Worm (Caenorhabditis elegans) whole organism, mixed stage, embryonic: ENCODE results near the gene snu-13.

Experiments used
- bed-3 ChIP-seq: fragments of 200-800 bp; sonication (Bioruptor generic); optimal IDR thresholded peaks from 3 replicates; lab custom pipeline; 2018; ENCODE audit warnings: mild to moderate bottlenecking, missing genetic modification characterization, moderate library complexity, missing compliant biosample characterization
- blmp-1 ChIP-seq: fragments of 150-350 bp; optimal IDR thresholded peaks from 2 replicates; lab custom pipeline; 2014; ENCODE audit warnings: missing biosample characterization, missing genetic modification characterization
- ceh-39 ChIP-seq: fragments of 150-350 bp; optimal IDR thresholded peaks from 2 replicates; lab custom pipeline; 2014; ENCODE audit warnings: missing biosample characterization, missing genetic modification characterization
- ceh-43 ChIP-seq: fragments of 200-800 bp; sonication (Bioruptor generic); optimal IDR thresholded peaks from 2 replicates; lab custom pipeline; 2018; ENCODE audit warnings: mild to moderate bottlenecking, missing genetic modification characterization, moderate library complexity, missing compliant biosample characterization
- ceh-83 ChIP-seq: fragments of 200-800 bp; sonication (Bioruptor generic); optimal IDR thresholded peaks from 2 replicates; lab custom pipeline; 2018; ENCODE audit warnings: mild to moderate bottlenecking, missing genetic modification characterization, missing compliant biosample characterization
- ces-1 ChIP-seq: fragments of 150-350 bp; optimal IDR thresholded peaks from 2 replicates; lab custom pipeline; 2014; ENCODE audit warnings: missing biosample characterization, missing genetic modification reagents, missing genetic modification characterization
- elt-1 ChIP-seq: sonication (generic microtip); optimal IDR thresholded peaks from 2 replicates; lab custom pipeline; 2017; ENCODE audit warnings: missing genetic modification characterization, mild to moderate bottlenecking, missing compliant biosample characterization, antibody characterized with exemption, moderate library complexity, borderline replicate concordance; ENCODE audit not compliant: insufficient read depth
- elt-3 ChIP-seq: fragments of 150-350 bp; optimal IDR thresholded peaks from 2 replicates; lab custom pipeline; 2014; ENCODE audit warnings: missing biosample characterization, missing genetic modification characterization
- flh-1 ChIP-seq: fragments of 200-800 bp; sonication (Bioruptor generic); optimal IDR thresholded peaks from 2 replicates; lab custom pipeline; 2018; ENCODE audit warnings: mild to moderate bottlenecking, missing genetic modification characterization, moderate library complexity, missing compliant biosample characterization
- ham-2 ChIP-seq: fragments of 200-800 bp; sonication (Bioruptor generic); optimal IDR thresholded peaks from 2 replicates; lab custom pipeline; 2018; ENCODE audit warnings: mild to moderate bottlenecking, missing genetic modification characterization, missing compliant biosample characterization
- lin-13 ChIP-seq: fragments of 150-350 bp; optimal IDR thresholded peaks from 2 replicates; lab custom pipeline; 2014; ENCODE audit warnings: missing biosample characterization, missing genetic modification characterization
- lin-32 ChIP-seq: fragments of 200-800 bp; sonication (Bioruptor generic); optimal IDR thresholded peaks from 2 replicates; lab custom pipeline; 2018; ENCODE audit warnings: mild to moderate bottlenecking, missing genetic modification characterization, missing compliant biosample characterization
- lsy-2 ChIP-seq: fragments of 150-350 bp; optimal IDR thresholded peaks from 2 replicates; lab custom pipeline; 2014; ENCODE audit warnings: missing biosample characterization, missing genetic modification characterization
- mab-5 ChIP-seq: fragments of 150-350 bp; optimal IDR thresholded peaks from 2 replicates; lab custom pipeline; 2014; ENCODE audit warnings: missing biosample characterization, missing genetic modification characterization
- mep-1 ChIP-seq: fragments of 150-350 bp; optimal IDR thresholded peaks from 2 replicates; lab custom pipeline; 2017; ENCODE audit warnings: missing biosample characterization, missing genetic modification reagents, missing genetic modification characterization, inconsistent platforms
- mls-2 ChIP-seq: sonication (generic microtip); optimal IDR thresholded peaks from 2 replicates; lab custom pipeline; 2016; ENCODE audit warnings: mild to moderate bottlenecking, missing genetic modification characterization, moderate library complexity, missing compliant biosample characterization
- nhr-12 ChIP-seq: fragments of 150-350 bp; optimal IDR thresholded peaks from 2 replicates; lab custom pipeline; 2014; ENCODE audit warnings: missing biosample characterization, missing genetic modification characterization
- nhr-2 ChIP-seq: fragments of 150-350 bp; optimal IDR thresholded peaks from 2 replicates; lab custom pipeline; 2014; ENCODE audit warnings: missing biosample characterization, missing genetic modification characterization
- nhr-237 ChIP-seq: fragments of 150-350 bp; optimal IDR thresholded peaks from 2 replicates; lab custom pipeline; 2014; ENCODE audit warnings: missing biosample characterization, missing genetic modification characterization
- nhr-28 ChIP-seq: fragments of 150-350 bp; optimal IDR thresholded peaks from 2 replicates; lab custom pipeline; 2014; ENCODE audit warnings: missing biosample characterization, missing genetic modification characterization
- nhr-76 ChIP-seq: sonication (generic microtip); optimal IDR thresholded peaks from 2 replicates; lab custom pipeline; 2017; ENCODE audit warnings: missing biosample characterization, missing genetic modification characterization
- pha-4 ChIP-seq: fragments of 150-350 bp; optimal IDR thresholded peaks from 2 replicates; lab custom pipeline; 2018; ENCODE audit warnings: missing biosample characterization, missing genetic modification reagents, missing genetic modification characterization
- sem-2 ChIP-seq: fragments of 200-800 bp; sonication (Bioruptor generic); optimal IDR thresholded peaks from 2 replicates; lab custom pipeline; 2018; ENCODE audit warnings: mild to moderate bottlenecking, missing genetic modification characterization, missing compliant biosample characterization
- sptf-1 ChIP-seq: sonication (generic microtip); optimal IDR thresholded peaks from 2 replicates; lab custom pipeline; 2017; ENCODE audit warnings: mild to moderate bottlenecking, missing genetic modification characterization, moderate library complexity, missing compliant biosample characterization
- tbx-8 ChIP-seq: fragments of 200-800 bp; sonication (Bioruptor generic); optimal IDR thresholded peaks from 2 replicates; lab custom pipeline; 2018; ENCODE audit warnings: mild to moderate bottlenecking, missing genetic modification characterization, moderate library complexity, missing compliant biosample characterization
- unc-39 ChIP-seq: fragments of 150-350 bp; optimal IDR thresholded peaks from 2 replicates; lab custom pipeline; 2014; ENCODE audit warnings: missing biosample characterization, missing genetic modification characterization
- unc-62 ChIP-seq: fragments of 150-350 bp; optimal IDR thresholded peaks from 2 replicates; lab custom pipeline; 2014; ENCODE audit warnings: missing biosample characterization, missing genetic modification reagents, missing genetic modification characterization
- zip-8 ChIP-seq: fragments of 150-350 bp; optimal IDR thresholded peaks from 2 replicates; lab custom pipeline; 2014; ENCODE audit warnings: missing biosample characterization, missing genetic modification characterization
- ztf-11 ChIP-seq: fragments of 150-350 bp; optimal IDR thresholded peaks from 2 replicates; lab custom pipeline; 2014; ENCODE audit warnings: missing biosample characterization, missing genetic modification characterization

The snu-13 gene

DNA sequence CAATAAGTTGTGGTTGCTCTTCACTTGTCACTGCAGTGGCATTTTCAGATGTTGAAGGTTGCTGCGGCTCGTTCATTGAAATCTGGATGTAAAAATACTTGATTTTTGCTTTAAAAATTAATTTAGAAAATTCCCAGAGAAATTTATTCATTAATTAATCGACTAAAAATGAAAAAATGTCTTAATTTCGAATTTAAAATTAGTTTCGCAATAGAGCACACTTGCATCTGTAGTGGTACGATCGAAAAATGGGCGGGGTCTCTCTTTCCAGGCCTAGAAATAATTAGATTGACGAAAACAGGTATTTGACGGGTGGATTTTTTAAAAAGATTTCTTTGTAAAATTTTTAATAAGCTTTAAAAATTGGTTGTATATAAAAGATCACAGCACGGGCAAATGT lies 4.3 kb upstream of the snu-13 start, which contains the start of gene D2089.8:
D2089.8 (minus strand) TSS at position 84 of the 400 bp plus-strand sequence.
- peak; percentile 51 for TF ChIP-seq ceh-39 (tag; lab: Kevin White, UChicago)
- TF ChIP-seq tbx-8 (GFP tag; lab: Kevin White, UChicago) = no peak
- peak; percentile 43 for TF ChIP-seq ces-1 (GFP tag; lab: Kevin White, UChicago)

DNA sequence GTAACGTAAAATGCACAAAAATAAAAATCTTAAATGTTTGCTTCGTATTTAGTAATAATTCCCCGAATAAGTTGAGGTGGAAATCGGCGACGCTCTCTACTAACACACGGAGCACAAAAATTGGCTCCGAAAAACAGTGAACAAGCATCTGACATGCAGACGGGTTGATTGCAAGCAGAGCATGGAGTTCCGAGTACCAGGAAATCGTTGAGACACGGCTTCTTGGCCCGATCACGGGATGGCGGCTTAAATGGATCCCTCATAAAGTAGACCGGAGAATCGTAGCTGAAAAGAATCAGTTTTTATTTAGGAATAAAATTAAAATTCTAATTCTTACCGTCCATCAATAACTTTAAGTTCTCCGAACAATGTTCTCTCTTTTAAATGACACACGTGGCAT lies 3.9 kb upstream of the snu-13 start:
- no peak for TF ChIP-seq lsy-2
- TF ChIP-seq elt-3 (tag; lab: Kevin White, UChicago) = no peak
- TF ChIP-seq ceh-83 (GFP tag; lab: Kevin White, UChicago) = peak; percentile 15

DNA sequence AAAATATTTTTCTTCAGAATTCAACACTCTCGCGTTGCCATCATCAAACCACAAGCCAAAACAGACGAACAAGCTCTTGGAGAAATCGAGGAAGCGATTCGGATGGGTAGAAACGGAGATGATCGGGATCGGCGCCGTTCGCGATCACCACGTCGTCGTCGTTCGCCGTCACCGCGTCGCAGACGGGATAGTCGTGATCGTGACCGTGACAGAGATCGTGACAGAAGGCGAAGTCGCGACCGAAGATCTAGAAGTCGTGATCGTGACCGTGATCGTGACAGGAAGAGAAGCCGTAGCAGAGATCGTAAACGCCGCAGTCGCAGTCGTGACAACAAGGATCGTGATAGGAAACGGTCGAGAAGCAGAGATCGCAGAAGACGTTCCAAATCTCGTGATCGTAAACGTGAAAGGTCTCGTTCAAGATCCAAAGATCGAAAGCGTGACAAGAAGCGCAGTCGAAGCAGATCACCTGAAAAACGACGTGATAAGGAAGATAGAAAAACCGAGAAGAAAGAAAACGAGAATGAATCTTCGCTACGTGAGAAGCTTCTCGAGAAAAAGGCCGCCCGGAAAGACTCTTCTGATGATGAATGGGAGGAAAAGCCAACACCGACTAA lies 3.1 kb upstream of the snu-13 start:
- no peak for TF ChIP-seq sem-2 (GFP tag; lab: Kevin White, UChicago)
- TF ChIP-seq mep-1 (tag; lab: Kevin White, UChicago) = no peak
- no peak for TF ChIP-seq sptf-1 (tag; lab: Kevin White, UChicago)

DNA sequence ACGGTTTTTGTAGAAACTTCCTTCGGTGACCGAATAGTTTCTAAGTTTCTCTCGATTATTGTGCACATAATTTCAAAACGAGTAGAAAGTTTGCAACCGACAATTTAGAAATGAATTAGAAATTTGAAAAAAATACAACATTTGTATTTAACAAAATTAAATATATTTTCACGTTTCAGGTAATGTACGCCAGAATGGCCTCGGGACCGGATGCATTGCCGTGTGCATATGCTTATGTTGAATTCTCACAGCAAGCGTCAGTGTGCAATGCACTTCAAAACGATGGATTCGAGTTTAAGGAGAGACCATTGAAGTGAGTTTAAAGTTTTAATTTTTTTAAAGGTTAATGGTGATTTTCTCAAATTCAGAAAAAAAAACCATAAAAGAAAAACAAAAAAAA lies 2.5 kb upstream of the snu-13 start, which contains the start of gene marc-2:
marc-2 (minus strand) TSS at position 101 of the 400 bp plus-strand sequence.
- TF ChIP-seq ham-2 (GFP tag; lab: Kevin White, UChicago) (no peak), mab-5 (tag; lab: Kevin White, UChicago) (no peak), lin-13 (tag; lab: Kevin White, UChicago) (no peak), nhr-237 (tag; lab: Kevin White, UChicago) (no peak), ztf-11 (tag; lab: Kevin White, UChicago) (no peak), ceh-39 (tag; lab: Kevin White, UChicago) (no peak), blmp-1 (no peak)
- TF ChIP-seq, all 35 proteins: peak for 0

DNA sequence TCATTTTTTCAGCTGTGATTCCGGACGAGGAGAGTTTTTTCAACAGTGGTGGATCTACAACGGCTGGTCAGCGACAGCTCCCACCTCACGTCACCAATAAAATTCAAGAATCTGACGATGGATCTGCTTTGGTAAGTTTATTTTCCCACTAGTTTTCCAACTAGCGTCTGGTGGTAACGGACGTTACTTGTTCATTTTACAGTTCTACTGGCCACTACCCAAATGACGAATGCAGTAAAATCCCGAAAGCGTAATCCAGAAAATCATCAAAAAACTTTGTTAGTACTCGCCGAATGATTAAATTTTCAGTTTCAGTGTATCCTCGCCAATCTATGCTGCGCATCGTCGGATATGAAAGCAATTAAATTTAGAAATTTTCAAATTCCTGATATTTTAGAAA lies 1.2 kb upstream of the snu-13 start:
- TF ChIP-seq mab-5 (tag; lab: Kevin White, UChicago) = no peak
- no peak for TF ChIP-seq lin-13 (tag; lab: Kevin White, UChicago)
- no peak for TF ChIP-seq ceh-83 (GFP tag; lab: Kevin White, UChicago)
- TF ChIP-seq nhr-28 = no peak
- no peak for TF ChIP-seq unc-62
- TF ChIP-seq bed-3 = no peak
- TF ChIP-seq sem-2 (GFP tag; lab: Kevin White, UChicago) = no peak
- no peak for TF ChIP-seq nhr-237 (tag; lab: Kevin White, UChicago)
- no peak for TF ChIP-seq pha-4 (tag; lab: Kevin White, UChicago)
- TF ChIP-seq unc-39 (tag; lab: Kevin White, UChicago) = no peak
- TF ChIP-seq nhr-12 = no peak
- no peak for TF ChIP-seq ham-2 (GFP tag; lab: Kevin White, UChicago)
- TF ChIP-seq ztf-11 (tag; lab: Kevin White, UChicago) = no peak
- TF ChIP-seq lin-32 (GFP tag; lab: Kevin White, UChicago) = no peak
- TF ChIP-seq lsy-2 = no peak
- no peak for TF ChIP-seq nhr-76 (tag; lab: Kevin White, UChicago)
- TF ChIP-seq ceh-43 (GFP tag; lab: Kevin White, UChicago) = no peak
- TF ChIP-seq nhr-2 = no peak
- TF ChIP-seq ceh-39 (tag; lab: Kevin White, UChicago) = no peak
- no peak for TF ChIP-seq flh-1 (GFP tag; lab: Kevin White, UChicago)

DNA sequence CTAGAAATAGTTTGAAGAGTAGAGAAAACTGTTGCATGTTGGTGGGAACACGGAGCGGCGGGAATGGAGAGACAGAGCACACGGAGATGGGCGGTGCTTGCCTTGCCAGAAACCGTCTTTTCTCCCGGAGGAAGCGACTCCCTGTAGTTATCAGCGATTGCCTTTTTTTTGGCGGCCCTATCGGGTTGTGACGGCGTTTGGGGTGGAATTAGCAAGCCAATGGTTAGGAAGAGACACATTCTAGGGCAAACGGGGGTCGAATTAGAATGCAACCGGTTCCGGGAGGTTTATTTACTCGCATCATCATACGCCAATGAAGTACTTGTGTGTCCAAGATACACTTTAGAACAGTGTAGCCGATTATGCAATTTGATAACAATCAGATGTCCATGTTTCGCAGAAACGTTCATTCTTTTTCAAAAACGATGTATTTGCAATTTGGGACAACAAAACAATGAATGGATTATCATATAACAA lies 756 bp downstream of the snu-13 start, which contains the start of gene lact-3:
lact-3 (minus strand) TSS at position 51 of the 477 bp plus-strand sequence.
- TF ChIP-seq blmp-1 = no peak
- TF ChIP-seq ham-2 (GFP tag; lab: Kevin White, UChicago) = no peak
- no peak for TF ChIP-seq mls-2 (tag; lab: Kevin White, UChicago)
- no peak for TF ChIP-seq zip-8
- no peak for TF ChIP-seq elt-3 (tag; lab: Kevin White, UChicago)
- no peak for TF ChIP-seq pha-4 (tag; lab: Kevin White, UChicago)
- no peak for TF ChIP-seq nhr-2
- TF ChIP-seq ceh-83 (GFP tag; lab: Kevin White, UChicago) = no peak
- no peak for TF ChIP-seq mep-1 (tag; lab: Kevin White, UChicago)
- no peak for TF ChIP-seq nhr-12
- TF ChIP-seq tbx-8 (GFP tag; lab: Kevin White, UChicago) = no peak
- TF ChIP-seq unc-62 = no peak
- TF ChIP-seq lin-13 (tag; lab: Kevin White, UChicago) = no peak
- no peak for TF ChIP-seq elt-1 (tag; lab: Kevin White, UChicago)
- no peak for TF ChIP-seq mab-5 (tag; lab: Kevin White, UChicago)
- TF ChIP-seq, all 35 proteins: peak for 0
